Fruit fly (Drosophila melanogaster) whole organism, embryonic: ENCODE results near the gene Doc2.

ENCODE experiments used
- BEAF-32 ChIP-seq: fragments of 200-800 bp; sonication (Bioruptor generic); optimal IDR thresholded peaks from 3 replicates; lab custom pipeline; 2017; ENCODE audit warnings: missing biosample characterization, missing genetic modification characterization, mild to moderate bottlenecking, moderate library complexity, missing genetic modification reagents
- Bdp1 ChIP-seq: fragments of 200-800 bp; sonication (Bioruptor generic); optimal IDR thresholded peaks from 3 replicates; lab custom pipeline; 2016; ENCODE audit warnings: missing biosample characterization, missing genetic modification characterization
- CG12299 ChIP-seq: fragments of 200-800 bp; sonication (Bioruptor generic); optimal IDR thresholded peaks from 2 replicates; lab custom pipeline; 2018; ENCODE audit warnings: missing biosample characterization, mild to moderate bottlenecking, missing genetic modification characterization
- CG13624 ChIP-seq: fragments of 200-800 bp; sonication (Bioruptor generic); optimal IDR thresholded peaks from 2 replicates; lab custom pipeline; 2016; ENCODE audit warnings: missing biosample characterization, missing genetic modification characterization
- CG13775 ChIP-seq: fragments of 200-800 bp; sonication (Bioruptor generic); optimal IDR thresholded peaks from 3 replicates; lab custom pipeline; 2017; ENCODE audit warnings: missing biosample characterization, mild to moderate bottlenecking, missing genetic modification characterization
- CG15011 ChIP-seq: fragments of 200-800 bp; sonication (Bioruptor generic); optimal IDR thresholded peaks from 3 replicates; lab custom pipeline; 2018; ENCODE audit warnings: missing biosample characterization, mild to moderate bottlenecking, missing genetic modification characterization
- CG15479 ChIP-seq: fragments of 200-800 bp; sonication (Bioruptor generic); optimal IDR thresholded peaks from 3 replicates; lab custom pipeline; 2019; ENCODE audit warnings: missing biosample characterization, mild to moderate bottlenecking, missing genetic modification characterization, moderate library complexity
- CG1647 ChIP-seq: fragments of 200-800 bp; sonication (Bioruptor generic); optimal IDR thresholded peaks from 3 replicates; lab custom pipeline; 2016; ENCODE audit warnings: missing biosample characterization, missing genetic modification characterization
- CG16815 ChIP-seq: fragments of 200-800 bp; sonication (Bioruptor generic); optimal IDR thresholded peaks from 3 replicates; lab custom pipeline; 2017; ENCODE audit warnings: missing biosample characterization, mild to moderate bottlenecking, missing genetic modification characterization
- CG17829 ChIP-seq: fragments of 200-800 bp; optimal IDR thresholded peaks from 2 replicates; lab custom pipeline; 2019; ENCODE audit warnings: missing biosample characterization, mild to moderate bottlenecking, missing genetic modification characterization, moderate library complexity
- CG18011 ChIP-seq: fragments of 200-800 bp; sonication (Bioruptor generic); optimal IDR thresholded peaks from 2 replicates; lab custom pipeline; 2017; ENCODE audit warnings: missing biosample characterization, missing genetic modification characterization, mild to moderate bottlenecking, moderate library complexity, missing genotype
- CG30403 ChIP-seq: fragments of 200-800 bp; sonication (Bioruptor generic); optimal IDR thresholded peaks from 3 replicates; lab custom pipeline; 2016; ENCODE audit warnings: missing biosample characterization, missing genetic modification characterization
- CG3065 ChIP-seq: fragments of 200-800 bp; sonication (Bioruptor generic); optimal IDR thresholded peaks from 2 replicates; lab custom pipeline; 2016; ENCODE audit warnings: missing biosample characterization, missing genetic modification characterization
- CG31441 ChIP-seq: fragments of 200-800 bp; sonication (Bioruptor generic); IDR thresholded peaks from 2 replicates; pipeline ENCODE4 v1.3.6; 2022; ENCODE audit warnings: missing biosample characterization, missing genetic modification characterization
- CG3163 ChIP-seq: fragments of 200-800 bp; sonication (Bioruptor generic); optimal IDR thresholded peaks from 3 replicates; lab custom pipeline; 2016; ENCODE audit warnings: missing biosample characterization, missing genetic modification characterization
- CG4854 ChIP-seq: fragments of 200-800 bp; sonication (Bioruptor generic); optimal IDR thresholded peaks from 2 replicates; lab custom pipeline; 2016; ENCODE audit warnings: missing biosample characterization, missing genetic modification characterization, inconsistent platforms
- CG5180 ChIP-seq: fragments of 200-800 bp; sonication (Bioruptor generic); optimal IDR thresholded peaks from 3 replicates; lab custom pipeline; 2017; ENCODE audit warnings: missing biosample characterization, missing genetic modification characterization, mild to moderate bottlenecking, moderate library complexity, missing genetic modification reagents
- CG6689 ChIP-seq: fragments of 200-800 bp; sonication (Bioruptor generic); IDR thresholded peaks from 2 replicates; pipeline ENCODE4 v1.3.6; 2022; ENCODE audit warnings: missing biosample characterization, missing genetic modification characterization
- CG6854 ChIP-seq: fragments of 200-800 bp; sonication (Bioruptor generic); optimal IDR thresholded peaks from 3 replicates; lab custom pipeline; 2017; ENCODE audit warnings: missing biosample characterization, mild to moderate bottlenecking, missing genetic modification characterization
- CG7745 ChIP-seq: fragments of 200-800 bp; sonication (Bioruptor generic); optimal IDR thresholded peaks from 2 replicates; lab custom pipeline; 2018; ENCODE audit warnings: missing biosample characterization, mild to moderate bottlenecking, missing genetic modification characterization, moderate library complexity
- CG7987 ChIP-seq: fragments of 200-800 bp; sonication (Bioruptor generic); optimal IDR thresholded peaks from 2 replicates; lab custom pipeline; 2018; ENCODE audit warnings: missing biosample characterization, mild to moderate bottlenecking, missing genetic modification characterization, moderate library complexity
- CG8388 ChIP-seq: fragments of 200-800 bp; sonication (Bioruptor generic); optimal IDR thresholded peaks from 2 replicates; lab custom pipeline; 2019; ENCODE audit warnings: missing biosample characterization, mild to moderate bottlenecking, missing genetic modification characterization, moderate library complexity
- CG8478 ChIP-seq: fragments of >200 bp; optimal IDR thresholded peaks from 2 replicates; lab custom pipeline; 2018
- CHES-1-like ChIP-seq: fragments of 200-800 bp; sonication (Bioruptor generic); optimal IDR thresholded peaks from 2 replicates; lab custom pipeline; 2016; ENCODE audit warnings: missing biosample characterization, missing genetic modification characterization
- CoRest ChIP-seq: fragments of 200-800 bp; sonication (Bioruptor generic); optimal IDR thresholded peaks from 3 replicates; lab custom pipeline; 2018; ENCODE audit warnings: missing biosample characterization, mild to moderate bottlenecking, missing genetic modification characterization, moderate library complexity
- CrebB ChIP-seq: fragments of 200-800 bp; sonication (Bioruptor generic); optimal IDR thresholded peaks from 3 replicates; lab custom pipeline; 2018; ENCODE audit warnings: missing biosample characterization, mild to moderate bottlenecking, missing genetic modification characterization
- Dip2 ChIP-seq: fragments of 200-800 bp; sonication (Bioruptor generic); IDR thresholded peaks from 2 replicates; pipeline ENCODE4 v1.3.6; 2022; ENCODE audit warnings: missing biosample characterization, missing genetic modification characterization
- Doc2 ChIP-seq: fragments of 200-800 bp; sonication (Bioruptor generic); IDR thresholded peaks from 2 replicates; pipeline ENCODE4 v1.3.6; 2022; ENCODE audit warnings: missing biosample characterization, missing genetic modification characterization
- Gsc ChIP-seq: fragments of 200-800 bp; sonication (Bioruptor generic); IDR thresholded peaks from 2 replicates; pipeline ENCODE4 v1.3.6; 2022; ENCODE audit warnings: missing biosample characterization, missing genetic modification characterization
- HLH3B ChIP-seq: fragments of 200-800 bp; sonication (Bioruptor generic); IDR thresholded peaks from 2 replicates; pipeline ENCODE4 v1.3.6; 2022; ENCODE audit warnings: missing biosample characterization, missing genetic modification characterization
- Lpt ChIP-seq: fragments of >200 bp; optimal IDR thresholded peaks from 2 replicates; lab custom pipeline; 2018; ENCODE audit warnings: missing biosample characterization, missing genetic modification characterization
- NfI ChIP-seq: fragments of 200-800 bp; sonication (Bioruptor generic); optimal IDR thresholded peaks from 3 replicates; lab custom pipeline; 2018; ENCODE audit warnings: missing biosample characterization, mild to moderate bottlenecking, missing genetic modification characterization, moderate library complexity
- Scr ChIP-seq: fragments of 200-800 bp; sonication (Bioruptor generic); IDR thresholded peaks from 2 replicates; pipeline ENCODE4 v1.3.6; 2022; ENCODE audit warnings: missing biosample characterization, missing genetic modification characterization; ENCODE audit not compliant: partially characterized antibody
- Sin3A ChIP-seq: fragments of >200 bp; optimal IDR thresholded peaks from 2 replicates; lab custom pipeline; 2018
- Tbp ChIP-seq: fragments of >200 bp; optimal IDR thresholded peaks from 2 replicates; lab custom pipeline; 2018; ENCODE audit warnings: missing biosample characterization, missing genetic modification characterization
- Xrp1 ChIP-seq: fragments of 200-800 bp; sonication (Bioruptor generic); IDR thresholded peaks from 2 replicates; pipeline ENCODE4 v1.3.6; 2022; ENCODE audit warnings: missing biosample characterization, missing genetic modification characterization
- ap ChIP-seq: fragments of 200-800 bp; sonication (Bioruptor generic); IDR thresholded peaks from 2 replicates; pipeline ENCODE4 v1.3.6; 2022; ENCODE audit warnings: missing biosample characterization, missing genetic modification characterization
- bbx ChIP-seq: fragments of 200-800 bp; sonication (Bioruptor generic); IDR thresholded peaks from 2 replicates; pipeline ENCODE4 v1.3.6; 2022; ENCODE audit warnings: missing biosample characterization, missing genetic modification characterization; ENCODE audit not compliant: partially characterized antibody
- dmrt99B ChIP-seq: fragments of 200-800 bp; sonication (Bioruptor generic); optimal IDR thresholded peaks from 2 replicates; lab custom pipeline; 2018; ENCODE audit warnings: missing biosample characterization, mild to moderate bottlenecking, missing genetic modification characterization, moderate library complexity
- ems ChIP-seq: fragments of 200-800 bp; sonication (Bioruptor generic); optimal IDR thresholded peaks from 3 replicates; lab custom pipeline; 2016; ENCODE audit warnings: missing biosample characterization, missing genetic modification characterization
- kah ChIP-seq: fragments of 200-800 bp; sonication (Bioruptor generic); optimal IDR thresholded peaks from 2 replicates; lab custom pipeline; 2018; ENCODE audit warnings: missing biosample characterization, mild to moderate bottlenecking, missing genetic modification characterization
- kay ChIP-seq: fragments of 200-800 bp; sonication (Bioruptor generic); optimal IDR thresholded peaks from 2 replicates; lab custom pipeline; 2016; ENCODE audit warnings: missing biosample characterization, missing genetic modification characterization
- ken ChIP-seq: fragments of 200-800 bp; sonication (Bioruptor generic); IDR thresholded peaks from 3 replicates; pipeline ENCODE4 v1.3.6; 2022; ENCODE audit warnings: missing biosample characterization, missing genetic modification characterization
- klu ChIP-seq: fragments of 200-800 bp; sonication (Bioruptor generic); IDR thresholded peaks from 2 replicates; pipeline ENCODE4 v1.3.6; 2022; ENCODE audit warnings: missing biosample characterization, missing genetic modification characterization
- nmo ChIP-seq: fragments of 200-800 bp; sonication (Bioruptor generic); optimal IDR thresholded peaks from 2 replicates; lab custom pipeline; 2018; ENCODE audit warnings: missing biosample characterization, mild to moderate bottlenecking, missing genetic modification characterization, moderate library complexity
- p53 ChIP-seq: fragments of 200-800 bp; sonication (Bioruptor generic); optimal IDR thresholded peaks from 2 replicates; lab custom pipeline; 2016; ENCODE audit warnings: missing biosample characterization, missing genetic modification characterization
- pfk ChIP-seq: fragments of 200-800 bp; sonication (Bioruptor generic); optimal IDR thresholded peaks from 2 replicates; lab custom pipeline; 2018; ENCODE audit warnings: missing biosample characterization, mild to moderate bottlenecking, missing genetic modification characterization, moderate library complexity
- sc ChIP-seq, 3 experiments: fragments of >200 bp in 2 of 3; fragments of 200-800 bp in 1 of 3; sonication (Bioruptor generic) in 1 of 3; optimal IDR thresholded peaks; 2 replicates in 2 of 3; 3 replicates in 1 of 3; lab custom pipeline; 2017; ENCODE audit warnings: mild to moderate bottlenecking in 1 of 3, missing biosample characterization in 1 of 3, missing genetic modification characterization in 1 of 3, missing genetic modification reagents in 1 of 3
- sd ChIP-seq: fragments of 200-800 bp; sonication (Bioruptor generic); optimal IDR thresholded peaks from 3 replicates; lab custom pipeline; 2018; ENCODE audit warnings: missing biosample characterization, mild to moderate bottlenecking, missing genetic modification characterization, moderate library complexity
- toy ChIP-seq: fragments of 200-800 bp; sonication (Bioruptor generic); IDR thresholded peaks from 2 replicates; pipeline ENCODE4 v1.3.6; 2022; ENCODE audit warnings: missing biosample characterization, missing genetic modification characterization
- tup ChIP-seq: fragments of 200-800 bp; sonication (Bioruptor generic); optimal IDR thresholded peaks from 2 replicates; lab custom pipeline; 2016; ENCODE audit warnings: missing biosample characterization, mild to moderate bottlenecking, missing genetic modification characterization, moderate library complexity

The Doc2 gene

dm6 chr3L:9028057-9028456 is 9.0 kb upstream of the Doc2 start (continued):
- no peak for TF ChIP-seq CG13624 (GFP tag; lab: Kevin White, UChicago)
- peak; percentile 40 for TF ChIP-seq CG30403 (GFP tag; lab: Kevin White, UChicago)
- TF ChIP-seq CG4854: no peak
- TF ChIP-seq CrebB (tag; lab: Kevin White, UChicago): no peak
- peak; percentile 2 for TF ChIP-seq Bdp1
- TF ChIP-seq CG6689 (GFP tag; lab: Robert Waterston, UW): 0 out of 2 replicates have a peak, but pooled peaks have one; percentile 33
- no peak for TF ChIP-seq CG15479 (GFP tag; lab: Kevin White, UChicago)
- TF ChIP-seq CG18011 (GFP tag; lab: Kevin White, UChicago): no peak
- TF ChIP-seq Gsc (GFP tag; lab: Robert Waterston, UW): no peak
- no peak for TF ChIP-seq pfk (GFP tag; lab: Kevin White, UChicago)
- TF ChIP-seq dmrt99B (tag; lab: Kevin White, UChicago): peak; percentile 36
- TF ChIP-seq sc (optimal IDR thresholded peaks at IDR 0.05; lab: Kevin White, UChicago): no peak
- TF ChIP-seq sc (GFP tag; optimal IDR thresholded peaks at IDR 0.05; lab: Kevin White, UChicago): peak; percentile 32
- TF ChIP-seq CG3065: no peak
- TF ChIP-seq CG16815 (GFP tag; lab: Kevin White, UChicago): peak; percentile 36
- peak; percentile 1 for TF ChIP-seq CHES-1-like (GFP tag; lab: Kevin White, UChicago)
- no peak for TF ChIP-seq CG8478
- no peak for TF ChIP-seq ap (GFP tag; lab: Robert Waterston, UW)
- no peak for TF ChIP-seq Lpt (GFP tag; lab: Kevin White, UChicago)
- peak; percentile 63 for TF ChIP-seq CoRest
- TF ChIP-seq HLH3B (GFP tag; lab: Robert Waterston, UW): peak; percentile 59; the same call in 1 of the 2 replicates
- peak; percentile 35 for TF ChIP-seq CG13775 (GFP tag; lab: Kevin White, UChicago)
- peak; percentile 42 for TF ChIP-seq CG8388 (GFP tag; lab: Kevin White, UChicago)
- no peak for TF ChIP-seq kah (GFP tag; lab: Kevin White, UChicago)
- TF ChIP-seq CG1647: no peak
- TF ChIP-seq ken (GFP tag; lab: Robert Waterston, UW): no peak
- no peak for TF ChIP-seq CG7745
- TF ChIP-seq CG31441 (GFP tag; lab: Robert Waterston, UW): peak; percentile 51; the same call in 1 of the 2 replicates
- TF ChIP-seq sd (tag; lab: Kevin White, UChicago): no peak
- TF ChIP-seq Doc2: no peak
- TF ChIP-seq CG3163 (GFP tag; lab: Kevin White, UChicago): no peak
- no peak for TF ChIP-seq kay (GFP tag; lab: Kevin White, UChicago)
- no peak for TF ChIP-seq CG7987 (GFP tag; lab: Kevin White, UChicago)
- TF ChIP-seq klu (GFP tag; lab: Robert Waterston, UW): no peak
- TF ChIP-seq p53 (GFP tag; lab: Kevin White, UChicago): no peak
- TF ChIP-seq CG6854 (GFP tag; lab: Kevin White, UChicago): no peak
- no peak for TF ChIP-seq Sin3A (lab: Kevin White, UChicago)
- TF ChIP-seq ems: no peak
- peak; percentile 74 for TF ChIP-seq nmo
- TF ChIP-seq bbx: no peak
- TF ChIP-seq Xrp1 (GFP tag; lab: Robert Waterston, UW): peak; percentile 68; the same call in 1 of the 2 replicates
- no peak for TF ChIP-seq CG5180 (GFP tag; lab: Kevin White, UChicago)
- no peak for TF ChIP-seq BEAF-32
- no peak for TF ChIP-seq NfI (GFP tag; lab: Kevin White, UChicago)
- no peak for TF ChIP-seq CG15011 (GFP tag; lab: Kevin White, UChicago)
- no peak for TF ChIP-seq Scr
- TF ChIP-seq CG17829 (tag; lab: Kevin White, UChicago): peak; percentile 55
- TF ChIP-seq Dip2: no peak
- TF ChIP-seq toy (GFP tag; lab: Robert Waterston, UW): no peak
- no peak for TF ChIP-seq CG12299 (tag; lab: Kevin White, UChicago)
- no peak for TF ChIP-seq tup (GFP tag; lab: Kevin White, UChicago)
- TF ChIP-seq Tbp: no peak
